Worm (Caenorhabditis elegans) whole organism, L2 larva: ENCODE results near the gene ttr-3.

Experiments
- Y55F3AM.14 ChIP-seq: fragments of 200-800 bp; sonication (Bioruptor generic); optimal IDR thresholded peaks from 2 replicates; lab custom pipeline; 2018; ENCODE audit warnings: mild to moderate bottlenecking, missing genetic modification characterization, missing compliant biosample characterization
- ZK546.5 ChIP-seq: sonication (generic microtip); optimal IDR thresholded peaks from 2 replicates; lab custom pipeline; 2017; ENCODE audit warnings: missing biosample characterization, missing genetic modification characterization
- blmp-1 ChIP-seq: sonication (generic microtip); optimal IDR thresholded peaks from 2 replicates; lab custom pipeline; 2017; ENCODE audit warnings: missing genetic modification characterization, mild to moderate bottlenecking, missing compliant biosample characterization, antibody characterized with exemption, moderate library complexity; ENCODE audit not compliant: insufficient read depth
- ceh-16 ChIP-seq: fragments of 150-350 bp; optimal IDR thresholded peaks from 2 replicates; lab custom pipeline; 2014; ENCODE audit warnings: missing biosample characterization, missing genetic modification characterization
- egl-27 ChIP-seq: sonication (generic microtip); optimal IDR thresholded peaks from 3 replicates; lab custom pipeline; 2017; ENCODE audit warnings: missing biosample characterization, missing genetic modification reagents, missing genetic modification characterization
- fos-1 ChIP-seq: fragments of 150-350 bp; optimal IDR thresholded peaks from 2 replicates; lab custom pipeline; 2014; ENCODE audit warnings: missing biosample characterization, missing genetic modification characterization
- lin-39 ChIP-seq: fragments of 150-350 bp; optimal IDR thresholded peaks from 2 replicates; lab custom pipeline; 2014; ENCODE audit warnings: missing biosample characterization, missing genetic modification reagents, missing genetic modification characterization
- lsy-2 ChIP-seq, 2 experiments: fragments of 150-350 bp in 1 of 2; sonication (generic microtip) in 1 of 2; optimal IDR thresholded peaks; 2 replicates each; lab custom pipeline; 2014 to 2017; ENCODE audit warnings: missing biosample characterization in 2 of 2, missing genetic modification characterization in 2 of 2
- nhr-12 ChIP-seq: fragments of 150-350 bp; optimal IDR thresholded peaks from 2 replicates; lab custom pipeline; 2014; ENCODE audit warnings: missing biosample characterization, missing genetic modification characterization
- ztf-4 ChIP-seq: fragments of 150-350 bp; optimal IDR thresholded peaks from 2 replicates; lab custom pipeline; 2014; ENCODE audit warnings: missing biosample characterization, missing genetic modification characterization

DNA sequence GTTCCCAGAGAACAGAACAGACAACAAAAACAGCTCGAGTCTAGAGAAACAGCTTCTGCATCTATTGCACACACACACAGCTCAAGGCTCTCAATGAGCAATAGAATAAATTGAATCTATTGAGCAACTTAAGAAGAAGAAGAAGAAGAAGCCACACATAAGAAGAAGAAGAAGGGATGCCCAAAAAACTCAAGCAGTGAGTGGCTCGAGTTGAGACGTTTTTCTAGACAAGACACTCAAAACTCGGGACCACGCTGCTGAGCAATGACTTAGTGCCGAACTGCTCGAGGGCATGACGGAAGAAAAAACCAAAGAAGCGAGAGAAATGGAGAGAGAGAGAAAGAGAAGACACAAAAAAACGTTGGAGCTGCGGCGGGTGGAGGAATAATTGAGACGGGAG, 21.2 kb downstream of the ttr-3 start:
- no peak for TF ChIP-seq nhr-12 (tag; lab: Kevin White, UChicago)
- TF ChIP-seq egl-27 (tag; lab: Kevin White, UChicago), result no peak
- TF ChIP-seq lin-39 (tag; lab: Kevin White, UChicago), result no peak
- no peak for TF ChIP-seq lsy-2 (tag; optimal IDR thresholded peaks at IDR 0.05; lab: Kevin White, UChicago)
- TF ChIP-seq ZK546.5 (tag; lab: Kevin White, UChicago), result no peak
- no peak for TF ChIP-seq ztf-4
- TF ChIP-seq blmp-1 (tag; lab: Kevin White, UChicago), result no peak
- TF ChIP-seq ceh-16 (tag; lab: Kevin White, UChicago), result no peak
- TF ChIP-seq Y55F3AM.14 (GFP tag; lab: Kevin White, UChicago), result no peak
- TF ChIP-seq fos-1 (tag; lab: Kevin White, UChicago), result peak; percentile 16
